Fruit fly (Drosophila melanogaster) Kc167 (cell line): ENCODE results near the gene Cp18.

ENCODE experiments used
- Myc ChIP-seq: fragments of >200 bp; optimal IDR thresholded peaks from 2 replicates; lab custom pipeline; 2017; ENCODE audit warnings: missing external identifiers
- Sin3A ChIP-seq: fragments of >200 bp; optimal IDR thresholded peaks from 2 replicates; lab custom pipeline; 2018; ENCODE audit warnings: missing external identifiers
- h ChIP-seq: fragments of >200 bp; optimal IDR thresholded peaks from 3 replicates; lab custom pipeline; 2018; ENCODE audit warnings: missing external identifiers
- insv ChIP-seq: fragments of >200 bp; optimal IDR thresholded peaks from 3 replicates; lab custom pipeline; 2018; ENCODE audit warnings: missing external identifiers
- psq ChIP-seq: fragments of >200 bp; optimal IDR thresholded peaks from 2 replicates; lab custom pipeline; 2017; ENCODE audit warnings: missing external identifiers
- ttk ChIP-seq: sonication (Bioruptor generic); optimal IDR thresholded peaks from 2 replicates; lab custom pipeline; 2017; ENCODE audit warnings: missing external identifiers

Gene Cp18

dm6 chr3L:8751262-8751661, 24.7 kb downstream of the Cp18 start:
- TF ChIP-seq Sin3A (lab: Kevin White, UChicago) (no peak), insv (no peak), Myc (no peak), psq (no peak), ttk (no peak), h (lab: Kevin White, UChicago) (no peak)

- no peak for TF ChIP-seq insv
- no peak for TF ChIP-seq Sin3A (lab: Kevin White, UChicago)
- no peak for TF ChIP-seq Myc
- TF ChIP-seq h (lab: Kevin White, UChicago): no peak
- no peak for TF ChIP-seq ttk
- no peak for TF ChIP-seq psq
Measured at dm6 chr3L:8753592-8753991, 27.0 kb downstream of the Cp18 start, which contains the start of gene Fhos. Gene Fhos (plus strand): TSS chr3L:8753619.

- no peak for TF ChIP-seq psq
- no peak for TF ChIP-seq ttk
- no peak for TF ChIP-seq h (lab: Kevin White, UChicago)
- TF ChIP-seq Sin3A (lab: Kevin White, UChicago): no peak
- no peak for TF ChIP-seq Myc
- no peak for TF ChIP-seq insv
Measured at dm6 chr3L:8755689-8756088, 29.1 kb downstream of the Cp18 start, which contains the start of gene CG6576. Gene CG6576 (plus strand): TSS chr3L:8755989.

DNA sequence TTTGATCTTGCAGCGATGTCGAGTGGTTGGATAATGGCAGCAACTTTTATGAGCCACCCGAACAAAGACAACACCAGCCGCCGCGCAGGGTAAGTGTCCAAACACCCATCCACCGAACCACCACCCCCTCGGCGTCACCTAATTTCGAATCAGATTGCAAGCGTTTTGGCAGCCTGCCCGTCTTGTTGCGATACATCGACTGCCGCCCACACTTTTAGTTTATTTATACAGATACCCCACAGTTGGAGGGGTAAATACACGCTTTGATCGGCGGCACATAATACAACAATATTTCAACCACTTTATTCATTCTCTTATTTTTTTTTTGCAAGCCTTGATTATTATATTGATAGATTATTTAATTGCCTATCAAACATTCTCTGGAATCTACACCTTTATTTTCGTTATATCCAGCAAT, 36.5 kb downstream of the Cp18 start:
- TF ChIP-seq ttk (no peak), psq (no peak), h (lab: Kevin White, UChicago) (no peak), insv (no peak), Myc (no peak), Sin3A (lab: Kevin White, UChicago) (no peak)

DNA sequence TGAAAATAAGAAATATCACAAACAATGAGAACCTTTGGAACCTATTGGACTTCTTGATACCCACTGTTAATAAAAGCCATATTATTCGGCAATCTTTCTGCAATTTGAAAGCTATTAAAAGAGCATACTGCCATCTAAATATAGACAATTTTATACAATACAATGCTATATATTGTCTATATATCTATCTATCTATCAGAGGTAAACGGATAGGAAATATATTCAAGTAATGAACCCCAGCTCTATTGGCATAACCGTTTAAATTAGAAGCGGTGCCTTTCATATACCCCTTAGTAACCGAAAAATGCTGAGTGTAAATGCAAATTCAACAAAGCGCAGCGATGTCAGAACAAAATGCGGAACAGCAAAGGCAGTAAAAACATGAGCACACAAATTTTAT, 37.2 kb downstream of the Cp18 start:
- no peak for TF ChIP-seq ttk
- no peak for TF ChIP-seq psq
- TF ChIP-seq Sin3A (lab: Kevin White, UChicago): no peak
- no peak for TF ChIP-seq Myc
- TF ChIP-seq insv: no peak
- no peak for TF ChIP-seq h (lab: Kevin White, UChicago)

DNA sequence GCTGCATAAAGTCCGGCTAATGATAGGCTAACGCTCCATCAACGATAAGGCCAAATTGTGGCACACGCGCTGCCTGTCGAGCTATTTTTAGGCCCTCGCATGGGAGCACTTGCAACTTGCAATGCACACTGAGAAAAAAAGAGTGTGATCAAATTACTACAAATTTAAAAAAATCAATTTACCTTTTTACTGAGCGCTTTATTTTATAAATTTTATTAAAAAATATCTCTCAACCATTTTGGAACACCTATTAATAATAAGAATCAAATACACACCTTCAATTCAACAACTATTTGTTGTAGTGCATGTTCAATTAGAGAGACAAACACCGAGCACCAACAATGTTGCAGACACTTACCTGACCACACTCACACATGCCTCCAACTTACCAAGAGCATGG, 38.9 kb downstream of the Cp18 start:
- TF ChIP-seq psq (no peak), Myc (no peak), ttk (no peak), insv (no peak)

DNA sequence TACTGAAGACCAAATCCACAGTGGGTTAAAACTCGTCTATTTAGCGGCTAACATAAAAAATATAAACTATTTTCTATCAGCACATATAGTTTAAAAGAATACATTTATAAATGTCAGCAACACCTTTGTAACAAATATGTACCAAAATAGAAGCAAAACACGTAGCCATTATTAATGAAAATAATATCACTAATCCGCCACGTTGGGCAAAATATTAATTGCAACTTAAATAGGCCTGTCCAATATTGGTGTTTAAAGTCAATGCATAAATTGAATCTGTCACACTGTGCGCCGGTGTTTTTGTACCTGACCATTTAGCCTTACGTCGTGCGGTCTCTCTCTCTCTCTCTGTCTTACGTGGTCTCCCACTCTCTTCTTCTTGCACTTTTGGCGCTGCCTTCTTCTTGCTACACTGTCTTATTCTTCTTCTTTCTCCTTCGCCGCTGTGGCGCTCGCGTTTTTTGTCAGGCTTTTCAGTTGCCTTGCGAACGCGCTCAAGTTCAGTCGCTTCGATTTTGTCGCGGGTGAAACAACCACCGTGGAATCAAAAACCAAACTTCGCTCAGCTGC, 39.5 kb downstream of the Cp18 start:
- TF ChIP-seq h (lab: Kevin White, UChicago) (no peak), insv (no peak), Myc (no peak), psq (no peak), ttk (no peak), Sin3A (lab: Kevin White, UChicago) (no peak)

dm6 chr3L:8767876-8768275, 41.3 kb downstream of the Cp18 start:
- TF ChIP-seq Myc (no peak), psq (no peak), Sin3A (lab: Kevin White, UChicago) (no peak), ttk (no peak)

- TF ChIP-seq Sin3A (lab: Kevin White, UChicago) (no peak), ttk (no peak), h (lab: Kevin White, UChicago) (no peak), Myc (no peak), insv (no peak), psq (no peak)
Measured at dm6 chr3L:8770616-8771229, 44.1 kb downstream of the Cp18 start.

DNA sequence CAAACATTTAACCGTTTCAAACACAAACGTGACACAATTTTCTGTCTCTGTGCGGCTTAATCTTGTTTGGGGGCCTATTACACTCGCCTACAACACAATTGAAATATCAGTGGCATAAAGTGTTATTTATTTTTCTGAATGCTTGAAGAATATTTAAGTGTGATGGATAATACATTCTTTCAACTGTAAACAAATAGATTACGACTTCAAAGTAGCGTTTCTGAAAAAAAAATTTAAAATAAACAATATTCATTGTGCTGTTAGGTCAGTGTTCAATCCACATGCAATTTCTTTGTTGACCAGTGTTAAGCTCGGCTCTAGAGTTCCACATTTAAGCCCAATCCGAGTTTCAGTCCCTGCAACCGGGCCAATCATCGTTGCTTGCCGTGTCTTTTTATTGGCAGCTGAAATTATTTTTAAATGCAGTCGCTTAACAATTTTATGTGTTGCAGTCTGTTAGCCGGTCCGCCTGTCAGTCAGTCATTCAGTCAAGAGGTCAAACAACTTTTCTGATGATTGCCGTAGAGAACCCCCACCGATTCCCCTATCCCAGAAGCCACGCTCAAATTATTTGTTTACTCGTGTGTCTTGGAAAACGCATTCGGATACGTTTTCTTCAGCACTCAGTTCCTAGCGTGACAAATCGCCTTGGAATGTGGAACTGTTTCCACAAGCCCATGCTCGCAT, 46.5 kb downstream of the Cp18 start:
- TF ChIP-seq Myc: no peak
- no peak for TF ChIP-seq psq
- no peak for TF ChIP-seq h (lab: Kevin White, UChicago)
- no peak for TF ChIP-seq ttk
- TF ChIP-seq Sin3A (lab: Kevin White, UChicago): no peak
- TF ChIP-seq insv: no peak

DNA sequence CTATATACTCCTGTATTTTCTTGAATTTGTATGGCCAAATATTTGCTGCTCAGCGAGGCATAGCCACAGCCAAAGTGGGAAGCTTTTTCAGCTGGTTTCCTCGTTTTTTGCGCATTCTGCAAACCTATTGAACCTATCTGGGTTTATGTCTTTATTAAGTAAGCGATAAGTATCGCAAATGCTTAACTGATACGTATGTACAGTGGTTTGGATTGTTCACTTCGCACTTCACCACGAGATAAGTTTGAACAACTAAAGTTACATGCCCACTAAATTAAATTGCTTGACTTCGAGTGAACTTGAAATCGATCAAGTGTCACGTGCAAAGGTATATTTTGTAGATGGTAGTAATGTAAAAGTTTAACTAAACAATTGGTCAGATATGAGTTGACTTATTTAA, 47.1 kb downstream of the Cp18 start:
- TF ChIP-seq Myc (no peak), h (lab: Kevin White, UChicago) (no peak), psq (no peak), ttk (no peak), insv (no peak), Sin3A (lab: Kevin White, UChicago) (no peak)

DNA sequence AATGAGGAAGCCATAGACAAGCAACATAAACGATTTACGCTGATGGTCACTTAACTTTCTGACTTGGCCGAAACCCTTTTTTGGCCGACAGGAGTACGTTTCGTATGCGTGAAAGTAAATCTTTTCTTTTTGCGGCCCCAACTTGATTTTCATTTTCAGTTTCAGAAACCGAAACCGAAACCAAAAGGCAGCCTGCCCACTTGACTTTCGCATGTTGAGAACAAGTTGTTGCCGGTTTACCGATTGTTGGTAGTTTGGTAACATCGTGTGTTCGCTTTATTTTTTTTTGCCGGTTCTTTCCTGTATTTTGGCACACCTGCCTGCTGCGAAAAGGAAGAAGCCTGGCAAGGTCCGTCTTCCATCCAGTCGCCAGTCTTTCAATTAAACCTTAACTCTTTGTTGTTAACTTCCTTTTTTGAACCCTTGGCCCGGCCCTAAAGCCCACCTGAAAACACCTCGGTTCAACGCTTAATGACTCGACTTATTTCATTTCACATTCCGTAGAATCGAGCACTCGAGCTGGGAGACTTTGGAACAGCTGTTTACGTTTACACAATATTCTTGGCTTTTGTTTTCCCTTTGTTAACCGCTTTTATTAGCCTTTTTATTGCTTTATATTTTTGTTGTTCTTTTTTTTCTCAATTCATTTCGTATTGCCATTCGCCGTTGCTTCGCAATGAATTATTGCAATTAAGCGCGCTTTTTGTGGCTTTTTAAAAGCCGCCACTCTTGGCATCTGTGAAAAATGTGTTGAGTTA, 48.6 kb downstream of the Cp18 start:
- no peak for TF ChIP-seq insv
- TF ChIP-seq ttk: no peak
- TF ChIP-seq Sin3A (lab: Kevin White, UChicago): no peak
- no peak for TF ChIP-seq psq
- TF ChIP-seq Myc: no peak
- no peak for TF ChIP-seq h (lab: Kevin White, UChicago)
